Worm (Caenorhabditis elegans) whole organism, L4 larva: Measurements from ENCODE around the gene mtch-1.

Experiments
- Y48G9A.11 ChIP-seq: fragments of 200-800 bp; sonication (Bioruptor generic); IDR thresholded peaks from 2 replicates; pipeline ENCODE4 v1.3.6; 2022; ENCODE audit warnings: missing genetic modification reagents, missing genetic modification characterization, missing compliant biosample characterization
- ceh-82 ChIP-seq: sonication (generic microtip); optimal IDR thresholded peaks from 2 replicates; lab custom pipeline; 2017; ENCODE audit warnings: missing biosample characterization, missing genetic modification characterization
- cey-2 ChIP-seq: sonication (generic microtip); optimal IDR thresholded peaks from 3 replicates; lab custom pipeline; 2017; ENCODE audit warnings: missing genetic modification characterization, mild to moderate bottlenecking, missing compliant biosample characterization, antibody characterized with exemption, borderline replicate concordance; ENCODE audit not compliant: insufficient read depth
- lim-7 ChIP-seq: fragments of 200-800 bp; sonication (Bioruptor generic); IDR thresholded peaks from 2 replicates; pipeline ENCODE4 v1.3.6; 2022; ENCODE audit warnings: missing genetic modification characterization, missing compliant biosample characterization
- lin-13 ChIP-seq: fragments of 150-350 bp; optimal IDR thresholded peaks from 2 replicates; lab custom pipeline; 2014; ENCODE audit warnings: missing biosample characterization, missing genetic modification reagents, missing genetic modification characterization
- nhr-102 ChIP-seq: sonication (generic microtip); optimal IDR thresholded peaks from 2 replicates; lab custom pipeline; 2016; ENCODE audit warnings: mild to moderate bottlenecking, missing genetic modification characterization, moderate library complexity, missing compliant biosample characterization
- unc-62 ChIP-seq, 3 experiments: fragments of 150-350 bp in 1 of 3; sonication (generic microtip); optimal IDR thresholded peaks in 2 of 3; peaks in 1 of 3; 1 replicate in 1 of 3; 2 replicates in 2 of 3; lab custom pipeline; 2014 to 2017; ENCODE audit warnings: missing biosample characterization in 3 of 3, missing genetic modification characterization in 3 of 3, missing genetic modification reagents in 3 of 3, missing genotype in 1 of 3

The mtch-1 gene

ce11 chrII:7323317-7323716, 50.6 kb downstream of the mtch-1 start (continued):
- TF ChIP-seq unc-62 (GFP tag; optimal IDR thresholded peaks at IDR 0.05 in 1 of 2; lab: Kevin White, UChicago): peak in 1 of 2 experiments; percentile 66
- TF ChIP-seq unc-62 (tag; optimal IDR thresholded peaks at IDR 0.05; lab: Kevin White, UChicago): no peak
- TF ChIP-seq ceh-82 (tag; lab: Kevin White, UChicago): no peak
- TF ChIP-seq Y48G9A.11: no peak
- TF ChIP-seq cey-2: no peak
- no peak for TF ChIP-seq lim-7 (GFP tag; lab: Robert Waterston, UW)
- TF ChIP-seq nhr-102 (tag; lab: Kevin White, UChicago): no peak
- no peak for TF ChIP-seq lin-13
